Worm (Caenorhabditis elegans) whole organism, early embryonic: Measurements from ENCODE around the gene Y53F4B.19.

Experiments used
- B0310.2 ChIP-seq: sonication (generic microtip); optimal IDR thresholded peaks from 2 replicates; lab custom pipeline; 2016; ENCODE audit warnings: mild to moderate bottlenecking, missing genetic modification characterization, missing compliant biosample characterization
- F13C5.2 ChIP-seq: sonication (generic microtip); optimal IDR thresholded peaks from 2 replicates; lab custom pipeline; 2017; ENCODE audit warnings: mild to moderate bottlenecking, missing genetic modification characterization, inconsistent platforms, missing compliant biosample characterization
- aly-1 ChIP-seq: sonication (generic microtip); optimal IDR thresholded peaks from 2 replicates; lab custom pipeline; 2016; ENCODE audit warnings: missing genetic modification characterization, missing compliant biosample characterization
- ama-1 ChIP-seq: fragments of 150-350 bp; optimal IDR thresholded peaks from 2 replicates; lab custom pipeline; 2014
- ceh-13 ChIP-seq: fragments of 200-800 bp; sonication (Bioruptor generic); optimal IDR thresholded peaks from 2 replicates; lab custom pipeline; 2018; ENCODE audit warnings: mild to moderate bottlenecking, missing genetic modification characterization, missing compliant biosample characterization
- ceh-36 ChIP-seq: sonication (generic microtip); optimal IDR thresholded peaks from 2 replicates; lab custom pipeline; 2016; ENCODE audit warnings: missing genetic modification characterization, inconsistent platforms, missing compliant biosample characterization
- ets-7 ChIP-seq: sonication (generic microtip); optimal IDR thresholded peaks from 2 replicates; lab custom pipeline; 2016; ENCODE audit warnings: missing genotype, missing genetic modification characterization, missing compliant biosample characterization
- flt-1 ChIP-seq: fragments of 200-800 bp; sonication (Bioruptor generic); IDR thresholded peaks from 2 replicates; pipeline ENCODE4 v1.3.6; 2022; ENCODE audit warnings: missing genetic modification characterization, missing compliant biosample characterization
- hmbx-1 ChIP-seq: sonication (generic microtip); optimal IDR thresholded peaks from 2 replicates; lab custom pipeline; 2016; ENCODE audit warnings: mild to moderate bottlenecking, missing genetic modification characterization, missing compliant biosample characterization
- hmg-4 ChIP-seq: fragments of 200-800 bp; sonication (Bioruptor generic); optimal IDR thresholded peaks from 2 replicates; lab custom pipeline; 2018; ENCODE audit warnings: mild to moderate bottlenecking, missing genetic modification characterization, missing compliant biosample characterization
- hnd-1 ChIP-seq: sonication (generic microtip); optimal IDR thresholded peaks from 2 replicates; lab custom pipeline; 2016; ENCODE audit warnings: missing genetic modification characterization, missing compliant biosample characterization
- pes-1 ChIP-seq: fragments of 200-800 bp; sonication (Bioruptor generic); IDR thresholded peaks from 2 replicates; pipeline ENCODE4 v1.3.6; 2022; ENCODE audit warnings: missing genetic modification reagents, missing genetic modification characterization, missing compliant biosample characterization
- scrt-1 ChIP-seq: fragments of 200-800 bp; sonication (Bioruptor generic); IDR thresholded peaks from 2 replicates; pipeline ENCODE4 v1.3.6; 2022; ENCODE audit warnings: missing genetic modification characterization, missing compliant biosample characterization
- sea-1 ChIP-seq: fragments of 200-800 bp; sonication (Bioruptor generic); conservative IDR thresholded peaks from 2 replicates; pipeline ENCODE4 v1.3.6; 2022; ENCODE audit warnings: missing genetic modification characterization, missing compliant biosample characterization
- tbx-11 ChIP-seq: fragments of 200-800 bp; sonication (Bioruptor generic); IDR thresholded peaks from 2 replicates; pipeline ENCODE4 v1.3.6; 2022; ENCODE audit warnings: missing genetic modification characterization, missing compliant biosample characterization
- tbx-37 ChIP-seq: fragments of 200-800 bp; sonication (Bioruptor generic); conservative IDR thresholded peaks from 2 replicates; pipeline ENCODE4 v1.3.6; 2022; ENCODE audit warnings: missing genetic modification reagents, missing genetic modification characterization, missing compliant biosample characterization
- tra-4 ChIP-seq: sonication (generic microtip); optimal IDR thresholded peaks from 2 replicates; lab custom pipeline; 2017; ENCODE audit warnings: missing genetic modification characterization, missing compliant biosample characterization

Gene Y53F4B.19

ce11 chrII:15076778-15077435 is at the start of gene Y53F4B.19:
Gene Y53F4B.19, plus strand, starts transcription at chrII:15076934.
- TF ChIP-seq hmbx-1 (tag; lab: Kevin White, UChicago) (no peak), ets-7 (tag; lab: Kevin White, UChicago) (no peak), B0310.2 (no peak), ceh-13 (GFP tag; lab: Kevin White, UChicago) (no peak)

- TF ChIP-seq sea-1 (GFP tag; lab: Robert Waterston, UW) (no peak), scrt-1 (no peak), hmbx-1 (tag; lab: Kevin White, UChicago) (no peak), flt-1 (GFP tag; lab: Robert Waterston, UW) (no peak), aly-1 (tag; lab: Kevin White, UChicago) (no peak), ets-7 (tag; lab: Kevin White, UChicago) (no peak), hmg-4 (GFP tag; lab: Kevin White, UChicago) (no peak), B0310.2 (no peak), tbx-11 (no peak)
Observed at ce11 chrII:15037782-15038181, 39.0 kb upstream of the Y53F4B.19 start, which contains the start of gene Y53F4B.14. Gene Y53F4B.14, plus strand, starts transcription at chrII:15037991.

ce11 chrII:15039104-15039503 is 37.6 kb upstream of the Y53F4B.19 start, which contains the start of gene trip-4:
Gene trip-4, plus strand, starts transcription at chrII:15039404.
- no peak for TF ChIP-seq ceh-36 (tag; lab: Kevin White, UChicago)
- TF ChIP-seq ets-7 (tag; lab: Kevin White, UChicago), result no peak
- no peak for TF ChIP-seq pes-1 (GFP tag; lab: Robert Waterston, UW)
- TF ChIP-seq flt-1 (GFP tag; lab: Robert Waterston, UW), result no peak
- TF ChIP-seq tra-4 (tag; lab: Kevin White, UChicago), result no peak
- TF ChIP-seq ceh-13 (GFP tag; lab: Kevin White, UChicago), result no peak
- TF ChIP-seq B0310.2, result no peak
- no peak for TF ChIP-seq F13C5.2
- no peak for TF ChIP-seq hmg-4 (GFP tag; lab: Kevin White, UChicago)
- TF ChIP-seq sea-1 (GFP tag; lab: Robert Waterston, UW), result no peak
- no peak for TF ChIP-seq hmbx-1 (tag; lab: Kevin White, UChicago)
- no peak for TF ChIP-seq ama-1 (lab: Kevin White, UChicago)
- no peak for TF ChIP-seq tbx-37 (GFP tag; lab: Robert Waterston, UW)
- no peak for TF ChIP-seq aly-1 (tag; lab: Kevin White, UChicago)
- TF ChIP-seq scrt-1, result no peak
- TF ChIP-seq hnd-1, result no peak
- TF ChIP-seq tbx-11, result no peak

ce11 chrII:15042310-15042709 is 34.4 kb upstream of the Y53F4B.19 start:
- no peak for TF ChIP-seq aly-1 (tag; lab: Kevin White, UChicago)
- no peak for TF ChIP-seq ceh-13 (GFP tag; lab: Kevin White, UChicago)
- TF ChIP-seq scrt-1, result no peak
- TF ChIP-seq hnd-1, result no peak
- no peak for TF ChIP-seq tbx-11
- no peak for TF ChIP-seq sea-1 (GFP tag; lab: Robert Waterston, UW)
- TF ChIP-seq pes-1 (GFP tag; lab: Robert Waterston, UW), result no peak
- TF ChIP-seq ets-7 (tag; lab: Kevin White, UChicago), result no peak
- no peak for TF ChIP-seq tbx-37 (GFP tag; lab: Robert Waterston, UW)
- no peak for TF ChIP-seq hmg-4 (GFP tag; lab: Kevin White, UChicago)

ce11 chrII:15058282-15058681 is 18.5 kb upstream of the Y53F4B.19 start, which contains the start of gene Y53F4B.17:
Gene Y53F4B.17, plus strand, starts transcription at chrII:15058656.
- TF ChIP-seq aly-1 (tag; lab: Kevin White, UChicago) (peak; percentile 62), B0310.2 (no peak), ceh-36 (tag; lab: Kevin White, UChicago) (no peak), hmg-4 (GFP tag; lab: Kevin White, UChicago) (peak; percentile 3), tbx-37 (GFP tag; lab: Robert Waterston, UW) (no peak), pes-1 (GFP tag; lab: Robert Waterston, UW) (no peak), tbx-11 (no peak), hnd-1 (no peak), ama-1 (lab: Kevin White, UChicago) (no peak), ceh-13 (GFP tag; lab: Kevin White, UChicago) (no peak), tra-4 (tag; lab: Kevin White, UChicago) (no peak), ets-7 (tag; lab: Kevin White, UChicago) (no peak)

- TF ChIP-seq hmg-4 (GFP tag; lab: Kevin White, UChicago) (no peak), ceh-36 (tag; lab: Kevin White, UChicago) (no peak), flt-1 (GFP tag; lab: Robert Waterston, UW) (no peak), ama-1 (lab: Kevin White, UChicago) (no peak), hmbx-1 (tag; lab: Kevin White, UChicago) (no peak), F13C5.2 (no peak), scrt-1 (no peak), tra-4 (tag; lab: Kevin White, UChicago) (no peak), ceh-13 (GFP tag; lab: Kevin White, UChicago) (no peak), sea-1 (GFP tag; lab: Robert Waterston, UW) (no peak), aly-1 (tag; lab: Kevin White, UChicago) (no peak)
Observed at ce11 chrII:15071571-15071970, 5.2 kb upstream of the Y53F4B.19 start, which contains the start of gene Y53F4B.18. Gene Y53F4B.18, minus strand, starts transcription at chrII:15071671.

ce11 chrII:15074760-15075159 is 2.0 kb upstream of the Y53F4B.19 start:
- TF ChIP-seq pes-1 (GFP tag; lab: Robert Waterston, UW) (no peak), ama-1 (lab: Kevin White, UChicago) (no peak), sea-1 (GFP tag; lab: Robert Waterston, UW) (no peak), ceh-36 (tag; lab: Kevin White, UChicago) (no peak), ceh-13 (GFP tag; lab: Kevin White, UChicago) (no peak), scrt-1 (no peak), hnd-1 (no peak), ets-7 (tag; lab: Kevin White, UChicago) (no peak)
